Worm (Caenorhabditis elegans) whole organism, L1 larva: Measurements from ENCODE around the gene C28A5.6.

Experiments used
- C04F5.9 ChIP-seq: sonication (generic microtip); optimal IDR thresholded peaks from 2 replicates; lab custom pipeline; 2016; ENCODE audit warnings: missing genetic modification characterization, missing compliant biosample characterization
- C34B4.2 ChIP-seq: sonication (generic microtip); optimal IDR thresholded peaks from 2 replicates; lab custom pipeline; 2017; ENCODE audit warnings: mild to moderate bottlenecking, missing genetic modification characterization, missing compliant biosample characterization
- Y116A8C.19 ChIP-seq: sonication (generic microtip); optimal IDR thresholded peaks from 2 replicates; lab custom pipeline; 2016; ENCODE audit warnings: missing compliant biosample characterization, missing genetic modification characterization, borderline replicate concordance
- blmp-1 ChIP-seq: fragments of 150-350 bp; optimal IDR thresholded peaks from 2 replicates; lab custom pipeline; 2014; ENCODE audit warnings: missing biosample characterization, missing genetic modification characterization
- ceh-8 ChIP-seq: fragments of 200-800 bp; sonication (Bioruptor generic); optimal IDR thresholded peaks from 2 replicates; lab custom pipeline; 2018; ENCODE audit warnings: mild to moderate bottlenecking, missing genetic modification characterization, moderate library complexity, missing compliant biosample characterization
- ceh-88 ChIP-seq: fragments of 200-800 bp; sonication (Bioruptor generic); IDR thresholded peaks from 2 replicates; pipeline ENCODE4 v1.3.6; 2022; ENCODE audit warnings: missing genetic modification characterization, missing compliant biosample characterization
- ces-1 ChIP-seq: fragments of 150-350 bp; optimal IDR thresholded peaks from 2 replicates; lab custom pipeline; 2014; ENCODE audit warnings: missing biosample characterization, missing genetic modification reagents, missing genetic modification characterization
- dpl-1 ChIP-seq, 3 experiments: fragments of 150-350 bp in 2 of 3; sonication (generic microtip) in 1 of 3; optimal IDR thresholded peaks; 2 replicates each; lab custom pipeline; 2014 to 2017; ENCODE audit warnings: missing biosample characterization in 3 of 3, missing genetic modification characterization in 3 of 3, missing genetic modification reagents in 3 of 3
- dsc-1 ChIP-seq: sonication (generic microtip); optimal IDR thresholded peaks from 2 replicates; lab custom pipeline; 2016; ENCODE audit warnings: mild to moderate bottlenecking, missing genetic modification characterization, missing compliant biosample characterization
- efl-1 ChIP-seq, 4 experiments: fragments of 150-350 bp; optimal IDR thresholded peaks in 3 of 4; peaks in 1 of 4; 1 replicate in 1 of 4; 2 replicates in 3 of 4; lab custom pipeline; 2014; ENCODE audit warnings: missing biosample characterization in 2 of 4, missing genetic modification characterization in 2 of 4, missing genetic modification reagents in 2 of 4
- egl-13 ChIP-seq: sonication (generic microtip); optimal IDR thresholded peaks from 2 replicates; lab custom pipeline; 2016; ENCODE audit warnings: missing genotype, missing genetic modification reagents, missing genetic modification characterization, missing compliant biosample characterization
- elt-3 ChIP-seq, 6 experiments: fragments of 150-350 bp in 1 of 6; sonication (generic microtip); optimal IDR thresholded peaks; 2 replicates each; lab custom pipeline; 2017 to 2018; ENCODE audit warnings: missing biosample characterization in 6 of 6, missing genetic modification characterization in 6 of 6, inconsistent platforms in 1 of 6
- ets-5 ChIP-seq: fragments of 200-800 bp; sonication (Bioruptor generic); IDR thresholded peaks from 2 replicates; pipeline ENCODE4 v1.3.6; 2022; ENCODE audit warnings: missing genetic modification characterization, missing compliant biosample characterization
- fkh-10 ChIP-seq: sonication (generic microtip); optimal IDR thresholded peaks from 2 replicates; lab custom pipeline; 2017; ENCODE audit warnings: missing biosample characterization, missing genetic modification reagents, missing genetic modification characterization
- grh-1 ChIP-seq: fragments of 200-800 bp; sonication (Bioruptor generic); IDR thresholded peaks from 2 replicates; pipeline ENCODE4 v1.3.6; 2022; ENCODE audit warnings: missing genetic modification reagents, missing genetic modification characterization, missing compliant biosample characterization
- hlh-17 ChIP-seq: fragments of 200-800 bp; sonication (Bioruptor generic); optimal IDR thresholded peaks from 2 replicates; lab custom pipeline; 2018; ENCODE audit warnings: missing genetic modification characterization, mild to moderate bottlenecking, missing compliant biosample characterization, moderate library complexity, borderline replicate concordance
- hpl-2 ChIP-seq: fragments of 150-350 bp; optimal IDR thresholded peaks from 2 replicates; lab custom pipeline; 2014; ENCODE audit warnings: missing biosample characterization, missing genetic modification reagents, missing genetic modification characterization
- isw-1 ChIP-seq: fragments of 200-800 bp; sonication (Bioruptor generic); IDR thresholded peaks from 2 replicates; pipeline ENCODE4 v1.3.6; 2022; ENCODE audit warnings: missing genetic modification characterization, missing compliant biosample characterization
- jun-1 ChIP-seq: fragments of 150-350 bp; optimal IDR thresholded peaks from 2 replicates; lab custom pipeline; 2014; ENCODE audit warnings: missing biosample characterization, missing genetic modification reagents, missing genetic modification characterization
- mab-9 ChIP-seq: fragments of 200-800 bp; sonication (Bioruptor generic); IDR thresholded peaks from 2 replicates; pipeline ENCODE4 v1.3.6; 2022; ENCODE audit warnings: missing genetic modification reagents, missing genetic modification characterization, missing compliant biosample characterization
- nhr-71 ChIP-seq: sonication (generic microtip); optimal IDR thresholded peaks from 2 replicates; lab custom pipeline; 2016; ENCODE audit warnings: mild to moderate bottlenecking, missing genetic modification characterization, moderate library complexity, missing compliant biosample characterization
- nhr-76 ChIP-seq: sonication (generic microtip); optimal IDR thresholded peaks from 2 replicates; lab custom pipeline; 2017; ENCODE audit warnings: missing biosample characterization, missing genetic modification characterization
- nhr-77 ChIP-seq: fragments of 150-350 bp; optimal IDR thresholded peaks from 2 replicates; lab custom pipeline; 2014; ENCODE audit warnings: missing biosample characterization, missing genetic modification characterization
- nhr-85 ChIP-seq: sonication (generic microtip); peaks from one replicate; lab custom pipeline; 2016; ENCODE audit warnings: missing genetic modification characterization, inconsistent platforms, missing compliant biosample characterization
- rnt-1 ChIP-seq: sonication (generic microtip); optimal IDR thresholded peaks from 2 replicates; lab custom pipeline; 2016; ENCODE audit warnings: mild to moderate bottlenecking, missing genetic modification characterization, moderate library complexity, missing compliant biosample characterization
- snpc-4 ChIP-seq: fragments of 150-350 bp; optimal IDR thresholded peaks from 2 replicates; lab custom pipeline; 2014; ENCODE audit warnings: missing biosample characterization, missing genetic modification characterization
- snu-23 ChIP-seq: sonication (generic microtip); optimal IDR thresholded peaks from 2 replicates; lab custom pipeline; 2016; ENCODE audit warnings: missing genetic modification characterization, missing compliant biosample characterization
- sup-37 ChIP-seq: fragments of 200-800 bp; sonication (Bioruptor generic); optimal IDR thresholded peaks from 2 replicates; lab custom pipeline; 2018; ENCODE audit warnings: mild to moderate bottlenecking, missing genetic modification characterization, missing compliant biosample characterization
- swsn-7 ChIP-seq: sonication (generic microtip); optimal IDR thresholded peaks from 2 replicates; lab custom pipeline; 2016; ENCODE audit warnings: missing genetic modification characterization, missing compliant biosample characterization
- tbx-2 ChIP-seq: sonication (generic microtip); optimal IDR thresholded peaks from 2 replicates; lab custom pipeline; 2016; ENCODE audit warnings: missing genetic modification characterization, missing compliant biosample characterization
- tlp-1 ChIP-seq: fragments of 150-350 bp; optimal IDR thresholded peaks from 2 replicates; lab custom pipeline; 2014; ENCODE audit warnings: missing biosample characterization, missing genetic modification characterization
- unc-30 ChIP-seq: sonication (generic microtip); optimal IDR thresholded peaks from 2 replicates; lab custom pipeline; 2017; ENCODE audit warnings: missing biosample characterization, missing genetic modification characterization
- unc-62 ChIP-seq: fragments of 150-350 bp; optimal IDR thresholded peaks from 2 replicates; lab custom pipeline; 2014; ENCODE audit warnings: missing biosample characterization, missing genetic modification reagents, missing genetic modification characterization
- vab-15 ChIP-seq: sonication (generic microtip); optimal IDR thresholded peaks from 2 replicates; lab custom pipeline; 2017; ENCODE audit warnings: missing genotype, mild to moderate bottlenecking, missing genetic modification characterization, missing compliant biosample characterization
- zag-1 ChIP-seq: fragments of 150-350 bp; optimal IDR thresholded peaks from 2 replicates; lab custom pipeline; 2014; ENCODE audit warnings: missing biosample characterization, missing genetic modification characterization
- zip-4 ChIP-seq: fragments of 200-800 bp; sonication (Bioruptor generic); optimal IDR thresholded peaks from 2 replicates; lab custom pipeline; 2018; ENCODE audit warnings: mild to moderate bottlenecking, missing genetic modification characterization, moderate library complexity, missing compliant biosample characterization
- ztf-11 ChIP-seq, 2 experiments: sonication (generic microtip); optimal IDR thresholded peaks; 2 replicates each; lab custom pipeline; 2016 to 2017; ENCODE audit warnings: missing genetic modification characterization in 2 of 2, missing biosample characterization in 1 of 2, missing compliant biosample characterization in 1 of 2
- ztf-4 ChIP-seq: fragments of 150-350 bp; optimal IDR thresholded peaks from 2 replicates; lab custom pipeline; 2014; ENCODE audit warnings: missing biosample characterization, missing genetic modification characterization

Gene C28A5.6

DNA sequence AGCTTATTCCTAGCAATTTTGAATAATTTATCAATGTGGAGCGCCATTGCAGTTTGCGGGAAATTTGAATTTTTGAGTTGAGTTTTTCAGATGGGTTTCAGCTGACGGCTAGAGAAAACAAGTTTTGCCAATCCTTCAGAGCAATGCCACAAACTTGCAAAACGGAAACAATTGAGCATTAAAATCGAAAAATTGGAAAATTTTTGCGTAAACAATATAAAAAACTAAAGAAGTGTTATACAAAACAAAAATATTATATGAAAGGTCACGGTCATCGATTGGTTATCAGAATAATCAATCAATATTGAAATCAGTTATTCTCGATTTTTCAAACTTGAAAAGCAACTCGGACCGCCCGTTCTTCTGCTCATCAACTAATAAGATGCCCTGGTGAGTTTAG, 28.2 kb downstream of the C28A5.6 start, which contains the start of gene R07E5.15:
Gene R07E5.15, plus strand, starts transcription at position 301 of the 400 bp plus-strand sequence.
- TF ChIP-seq nhr-71 (tag; lab: Kevin White, UChicago) (no peak), ztf-4 (tag; lab: Kevin White, UChicago) (no peak), ceh-88 (GFP tag; lab: Robert Waterston, UW) (no peak), nhr-85 (no peak), fkh-10 (no peak), elt-3 (tag; optimal IDR thresholded peaks at IDR 0.05; lab: Kevin White, UChicago) (no peak), ces-1 (GFP tag; lab: Kevin White, UChicago) (no peak), jun-1 (tag; lab: Kevin White, UChicago) (no peak), unc-62 (GFP tag; lab: Kevin White, UChicago) (no peak), C04F5.9 (no peak), mab-9 (GFP tag; lab: Robert Waterston, UW) (no peak), zag-1 (no peak), zip-4 (GFP tag; lab: Kevin White, UChicago) (no peak), nhr-77 (tag; lab: Kevin White, UChicago) (no peak), dsc-1 (tag; lab: Kevin White, UChicago) (no peak), unc-30 (tag; lab: Kevin White, UChicago) (no peak), rnt-1 (tag; lab: Kevin White, UChicago) (no peak), nhr-76 (no peak), blmp-1 (no peak)

- TF ChIP-seq snpc-4 (tag; lab: Kevin White, UChicago): no peak
- no peak for TF ChIP-seq tlp-1 (tag; lab: Kevin White, UChicago)
- TF ChIP-seq efl-1 (optimal IDR thresholded peaks at IDR 0.05; lab: Kevin White, UChicago): no peak
- TF ChIP-seq efl-1 (GFP tag; optimal IDR thresholded peaks at IDR 0.05 in 1 of 2; lab: Kevin White, UChicago): peak in 1 of 2 experiments; percentile 37
- TF ChIP-seq snu-23 (GFP tag; lab: Kevin White, UChicago): no peak
These were observed 30.8 kb downstream of the C28A5.6 start, which contains the start of gene R07E5.6 for ce11 chrIII:4398463-4398862. TSS of gene R07E5.6 (plus strand) at chrIII:4398763.

ce11 chrIII:4397115-4397514, 32.2 kb downstream of the C28A5.6 start, which contains the start of gene R07E5.5:
TSS of gene R07E5.5 (plus strand) at chrIII:4397415.
- TF ChIP-seq snpc-4 (tag; lab: Kevin White, UChicago) (no peak), hlh-17 (GFP tag; lab: Kevin White, UChicago) (no peak), grh-1 (GFP tag; lab: Robert Waterston, UW) (no peak), ets-5 (no peak), sup-37 (GFP tag; lab: Kevin White, UChicago) (no peak), isw-1 (GFP tag; lab: Robert Waterston, UW) (no peak), dsc-1 (tag; lab: Kevin White, UChicago) (no peak)
- TF ChIP-seq, all 84 proteins: peak for 0

DNA sequence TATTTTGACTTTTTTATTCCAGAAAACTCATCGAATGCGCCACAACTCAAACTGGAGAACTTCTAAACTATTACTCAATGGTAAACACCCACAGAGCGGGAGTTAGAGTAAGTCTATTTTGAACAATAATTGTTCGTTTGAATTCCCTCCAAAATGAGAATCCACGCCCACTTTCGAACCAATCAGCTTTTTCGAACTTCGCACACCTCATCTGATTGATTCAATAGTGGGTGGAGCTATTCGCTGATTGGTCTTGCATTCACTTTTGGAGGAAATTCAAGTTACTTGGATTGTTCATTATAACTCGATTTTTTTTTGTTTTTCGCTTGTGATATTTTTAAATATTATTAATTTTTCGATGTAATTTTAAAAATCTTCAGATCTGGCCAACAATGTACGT, 33.4 kb downstream of the C28A5.6 start:
- TF ChIP-seq dpl-1 (GFP tag; optimal IDR thresholded peaks at IDR 0.05; lab: Kevin White, UChicago) (no peak), ztf-11 (tag; optimal IDR thresholded peaks at IDR 0.05; lab: Kevin White, UChicago) (no peak), tbx-2 (tag; lab: Kevin White, UChicago) (no peak), C34B4.2 (no peak), vab-15 (tag; lab: Kevin White, UChicago) (no peak), ceh-8 (GFP tag; lab: Kevin White, UChicago) (no peak), Y116A8C.19 (tag; lab: Kevin White, UChicago) (no peak), sup-37 (GFP tag; lab: Kevin White, UChicago) (no peak), swsn-7 (tag; lab: Kevin White, UChicago) (no peak), hpl-2 (GFP tag; lab: Kevin White, UChicago) (no peak), nhr-77 (tag; lab: Kevin White, UChicago) (no peak), egl-13 (tag; lab: Kevin White, UChicago) (no peak)
- TF ChIP-seq, all 84 proteins: peak for 0
